Worm (Caenorhabditis elegans): Measurements from ENCODE around the gene rol-6.

ce11 chrII:8783451-8783967, 50.7 kb downstream of the rol-6 start, which contains the start of gene sgn-1:
- TF ChIP-seq snpc-4 (tag; optimal IDR thresholded peaks at IDR 0.05) (no peak), ama-1 (optimal IDR thresholded peaks at IDR 0.05) (no peak)
